Worm (Caenorhabditis elegans) whole organism, early embryonic: ENCODE results near the gene Y52D5A.2.
"Not testable (repeated sequence)": the region's sequence is repeated elsewhere in the genome, so short reads cannot be mapped to it uniquely, and the experiment has no call there.

Experiments used
- B0310.2 ChIP-seq: sonication (generic microtip); optimal IDR thresholded peaks from 2 replicates; lab custom pipeline; 2016; ENCODE audit warnings: mild to moderate bottlenecking, missing genetic modification characterization, missing compliant biosample characterization
- F13C5.2 ChIP-seq: sonication (generic microtip); optimal IDR thresholded peaks from 2 replicates; lab custom pipeline; 2017; ENCODE audit warnings: mild to moderate bottlenecking, missing genetic modification characterization, inconsistent platforms, missing compliant biosample characterization
- aly-1 ChIP-seq: sonication (generic microtip); optimal IDR thresholded peaks from 2 replicates; lab custom pipeline; 2016; ENCODE audit warnings: missing genetic modification characterization, missing compliant biosample characterization
- ama-1 ChIP-seq: fragments of 150-350 bp; optimal IDR thresholded peaks from 2 replicates; lab custom pipeline; 2014
- ceh-13 ChIP-seq: fragments of 200-800 bp; sonication (Bioruptor generic); optimal IDR thresholded peaks from 2 replicates; lab custom pipeline; 2018; ENCODE audit warnings: mild to moderate bottlenecking, missing genetic modification characterization, missing compliant biosample characterization
- ceh-36 ChIP-seq: sonication (generic microtip); optimal IDR thresholded peaks from 2 replicates; lab custom pipeline; 2016; ENCODE audit warnings: missing genetic modification characterization, inconsistent platforms, missing compliant biosample characterization
- ets-7 ChIP-seq: sonication (generic microtip); optimal IDR thresholded peaks from 2 replicates; lab custom pipeline; 2016; ENCODE audit warnings: missing genotype, missing genetic modification characterization, missing compliant biosample characterization
- flt-1 ChIP-seq: fragments of 200-800 bp; sonication (Bioruptor generic); IDR thresholded peaks from 2 replicates; pipeline ENCODE4 v1.3.6; 2022; ENCODE audit warnings: missing genetic modification characterization, missing compliant biosample characterization
- hmbx-1 ChIP-seq: sonication (generic microtip); optimal IDR thresholded peaks from 2 replicates; lab custom pipeline; 2016; ENCODE audit warnings: mild to moderate bottlenecking, missing genetic modification characterization, missing compliant biosample characterization
- hmg-4 ChIP-seq: fragments of 200-800 bp; sonication (Bioruptor generic); optimal IDR thresholded peaks from 2 replicates; lab custom pipeline; 2018; ENCODE audit warnings: mild to moderate bottlenecking, missing genetic modification characterization, missing compliant biosample characterization
- hnd-1 ChIP-seq: sonication (generic microtip); optimal IDR thresholded peaks from 2 replicates; lab custom pipeline; 2016; ENCODE audit warnings: missing genetic modification characterization, missing compliant biosample characterization
- pes-1 ChIP-seq: fragments of 200-800 bp; sonication (Bioruptor generic); IDR thresholded peaks from 2 replicates; pipeline ENCODE4 v1.3.6; 2022; ENCODE audit warnings: missing genetic modification reagents, missing genetic modification characterization, missing compliant biosample characterization
- scrt-1 ChIP-seq: fragments of 200-800 bp; sonication (Bioruptor generic); IDR thresholded peaks from 2 replicates; pipeline ENCODE4 v1.3.6; 2022; ENCODE audit warnings: missing genetic modification characterization, missing compliant biosample characterization
- sea-1 ChIP-seq: fragments of 200-800 bp; sonication (Bioruptor generic); conservative IDR thresholded peaks from 2 replicates; pipeline ENCODE4 v1.3.6; 2022; ENCODE audit warnings: missing genetic modification characterization, missing compliant biosample characterization
- tbx-11 ChIP-seq: fragments of 200-800 bp; sonication (Bioruptor generic); IDR thresholded peaks from 2 replicates; pipeline ENCODE4 v1.3.6; 2022; ENCODE audit warnings: missing genetic modification characterization, missing compliant biosample characterization
- tbx-37 ChIP-seq: fragments of 200-800 bp; sonication (Bioruptor generic); conservative IDR thresholded peaks from 2 replicates; pipeline ENCODE4 v1.3.6; 2022; ENCODE audit warnings: missing genetic modification reagents, missing genetic modification characterization, missing compliant biosample characterization
- tra-4 ChIP-seq: sonication (generic microtip); optimal IDR thresholded peaks from 2 replicates; lab custom pipeline; 2017; ENCODE audit warnings: missing genetic modification characterization, missing compliant biosample characterization

Y52D5A.2 gene

ce11 chrIV:5464403-5464802 is at the start of gene Y52D5A.2:
Gene Y52D5A.2 (minus strand): TSS chrIV:5464503.
- TF ChIP-seq tbx-37 (GFP tag; lab: Robert Waterston, UW); ets-7; tbx-11 (GFP tag; lab: Robert Waterston, UW): not testable (repeated sequence)

- no peak for TF ChIP-seq tbx-11 (GFP tag; lab: Robert Waterston, UW)
Measured at ce11 chrIV:5507754-5508153, 43.5 kb upstream of the Y52D5A.2 start.

- TF ChIP-seq hmbx-1 (tag; lab: Kevin White, UChicago) (no peak), sea-1 (GFP tag; lab: Robert Waterston, UW) (no peak), hnd-1 (no peak), aly-1 (tag; lab: Kevin White, UChicago) (no peak), ceh-36 (tag; lab: Kevin White, UChicago) (no peak), flt-1 (GFP tag; lab: Robert Waterston, UW) (no peak), tra-4 (tag; lab: Kevin White, UChicago) (no peak), F13C5.2 (tag; lab: Kevin White, UChicago) (no peak), ama-1 (no peak), tbx-11 (GFP tag; lab: Robert Waterston, UW) (no peak), pes-1 (no peak), scrt-1 (GFP tag; lab: Robert Waterston, UW) (no peak), ceh-13 (no peak), ets-7 (no peak), B0310.2 (tag; lab: Kevin White, UChicago) (no peak), tbx-37 (GFP tag; lab: Robert Waterston, UW) (no peak), hmg-4 (no peak)
Measured at ce11 chrIV:5506642-5507041, 42.3 kb upstream of the Y52D5A.2 start.

- TF ChIP-seq scrt-1 (GFP tag; lab: Robert Waterston, UW) (no peak), sea-1 (GFP tag; lab: Robert Waterston, UW) (no peak), ceh-13 (no peak), pes-1 (no peak), flt-1 (GFP tag; lab: Robert Waterston, UW) (no peak), tbx-37 (GFP tag; lab: Robert Waterston, UW) (no peak), B0310.2 (tag; lab: Kevin White, UChicago) (no peak), tra-4 (tag; lab: Kevin White, UChicago) (no peak), hmbx-1 (tag; lab: Kevin White, UChicago) (no peak), aly-1 (tag; lab: Kevin White, UChicago) (no peak), hmg-4 (no peak)
Measured at ce11 chrIV:5502610-5503009, 38.3 kb upstream of the Y52D5A.2 start.

- TF ChIP-seq ceh-13 (no peak), scrt-1 (GFP tag; lab: Robert Waterston, UW) (no peak)
Measured at ce11 chrIV:5501414-5501813, 37.1 kb upstream of the Y52D5A.2 start.

ce11 chrIV:5494099-5494498 is 29.8 kb upstream of the Y52D5A.2 start:
- TF ChIP-seq hmg-4, result no peak
- TF ChIP-seq F13C5.2 (tag; lab: Kevin White, UChicago), result no peak
- no peak for TF ChIP-seq pes-1
- no peak for TF ChIP-seq sea-1 (GFP tag; lab: Robert Waterston, UW)
- TF ChIP-seq B0310.2 (tag; lab: Kevin White, UChicago), result no peak
- no peak for TF ChIP-seq ama-1
- no peak for TF ChIP-seq ets-7
- TF ChIP-seq ceh-36 (tag; lab: Kevin White, UChicago), result no peak
- no peak for TF ChIP-seq ceh-13
- no peak for TF ChIP-seq tbx-37 (GFP tag; lab: Robert Waterston, UW)
- no peak for TF ChIP-seq scrt-1 (GFP tag; lab: Robert Waterston, UW)
- no peak for TF ChIP-seq hnd-1
- no peak for TF ChIP-seq aly-1 (tag; lab: Kevin White, UChicago)
- TF ChIP-seq hmbx-1 (tag; lab: Kevin White, UChicago), result no peak
- no peak for TF ChIP-seq tra-4 (tag; lab: Kevin White, UChicago)
- TF ChIP-seq flt-1 (GFP tag; lab: Robert Waterston, UW), result no peak
- TF ChIP-seq tbx-11 (GFP tag; lab: Robert Waterston, UW), result no peak

- TF ChIP-seq ceh-36 (tag; lab: Kevin White, UChicago) (no peak), flt-1 (GFP tag; lab: Robert Waterston, UW) (no peak), scrt-1 (GFP tag; lab: Robert Waterston, UW) (no peak), ceh-13 (no peak), F13C5.2 (tag; lab: Kevin White, UChicago) (no peak), hnd-1 (no peak), aly-1 (tag; lab: Kevin White, UChicago) (no peak), sea-1 (GFP tag; lab: Robert Waterston, UW) (no peak), hmbx-1 (tag; lab: Kevin White, UChicago) (no peak), tbx-37 (GFP tag; lab: Robert Waterston, UW) (no peak), tbx-11 (GFP tag; lab: Robert Waterston, UW) (no peak), B0310.2 (tag; lab: Kevin White, UChicago) (no peak), ets-7 (no peak), tra-4 (tag; lab: Kevin White, UChicago) (no peak), pes-1 (no peak), hmg-4 (no peak), ama-1 (no peak)
Measured at ce11 chrIV:5493692-5494091, 29.4 kb upstream of the Y52D5A.2 start, which contains the start of gene B0273.1. Gene B0273.1 (plus strand): TSS chrIV:5493992.

ce11 chrIV:5493135-5493534 is 28.8 kb upstream of the Y52D5A.2 start:
- TF ChIP-seq hmbx-1 (tag; lab: Kevin White, UChicago), result no peak
- no peak for TF ChIP-seq aly-1 (tag; lab: Kevin White, UChicago)
- TF ChIP-seq ama-1, result no peak
- no peak for TF ChIP-seq B0310.2 (tag; lab: Kevin White, UChicago)
- TF ChIP-seq F13C5.2 (tag; lab: Kevin White, UChicago), result no peak
- TF ChIP-seq sea-1 (GFP tag; lab: Robert Waterston, UW), result no peak
- no peak for TF ChIP-seq scrt-1 (GFP tag; lab: Robert Waterston, UW)
- TF ChIP-seq ets-7, result no peak
- TF ChIP-seq hnd-1, result no peak
- TF ChIP-seq flt-1 (GFP tag; lab: Robert Waterston, UW), result no peak
- no peak for TF ChIP-seq pes-1
- no peak for TF ChIP-seq hmg-4
- no peak for TF ChIP-seq ceh-36 (tag; lab: Kevin White, UChicago)
- TF ChIP-seq tra-4 (tag; lab: Kevin White, UChicago), result no peak
